Worm (Caenorhabditis elegans) whole organism, midembryonic: ENCODE measurements around the gene ZC196.4.

Experiments
- cog-1 ChIP-seq: sonication (generic microtip); optimal IDR thresholded peaks from 2 replicates; lab custom pipeline; 2016; ENCODE audit warnings: missing genetic modification characterization, missing compliant biosample characterization
- med-1 ChIP-seq: sonication (generic microtip); optimal IDR thresholded peaks from 2 replicates; lab custom pipeline; 2017; ENCODE audit warnings: missing genetic modification characterization, mild to moderate bottlenecking, missing compliant biosample characterization, antibody characterized with exemption, missing genetic modification reagents; ENCODE audit not compliant: insufficient read depth

DNA sequence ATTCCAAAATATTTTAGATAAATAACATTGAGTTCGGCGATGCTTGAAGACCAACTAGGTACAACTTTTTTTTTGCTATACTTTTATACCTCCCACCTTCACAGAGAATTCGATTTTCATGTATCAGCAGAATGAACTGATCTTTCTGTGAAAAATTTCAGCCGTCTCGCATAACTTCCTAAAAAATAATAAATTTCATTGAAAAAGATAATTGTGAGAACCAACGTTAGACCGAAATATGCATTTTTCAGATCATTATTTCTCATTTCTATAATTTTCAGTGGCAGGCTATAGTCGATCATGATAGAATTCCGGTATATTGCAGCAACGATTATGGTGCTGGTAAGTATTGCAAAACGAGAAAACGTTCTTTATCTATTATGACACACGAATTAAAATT is 38.7 kb downstream of the ZC196.4 start, which contains the start of gene srx-115:
- no peak for TF ChIP-seq cog-1 (tag; lab: Kevin White, UChicago)
- TF ChIP-seq med-1: no peak
